Worm (Caenorhabditis elegans) whole organism, L4/young adult: Measurements from ENCODE around the gene ndua-1.

ENCODE experiments used
- W03F9.2 ChIP-seq: fragments of 150-350 bp; optimal IDR thresholded peaks from 2 replicates; lab custom pipeline; 2014; ENCODE audit warnings: missing biosample characterization, missing genetic modification characterization
- dao-5 ChIP-seq: sonication (generic microtip); optimal IDR thresholded peaks from 2 replicates; lab custom pipeline; 2016; ENCODE audit warnings: missing genotype, missing genetic modification characterization, moderate library complexity, missing compliant biosample characterization
- him-1 ChIP-seq: sonication (generic microtip); optimal IDR thresholded peaks from 2 replicates; lab custom pipeline; 2016; ENCODE audit warnings: missing genotype, missing genetic modification reagents, missing genetic modification characterization, missing compliant biosample characterization

Gene ndua-1

ce11 chrV:20845524-20846208 is 6.0 kb downstream of the ndua-1 start, which contains the start of the genes F31D4.2 and fkb-6:
TSS of gene F31D4.2 (minus strand) at chrV:20845546.
TSS of gene fkb-6 (plus strand) at chrV:20846158.
- TF ChIP-seq him-1, result peak; percentile 2
- TF ChIP-seq dao-5 (tag; lab: Kevin White, UChicago), result no peak
- TF ChIP-seq W03F9.2 (tag; lab: Kevin White, UChicago), result peak; percentile 76

- TF ChIP-seq W03F9.2 (tag; lab: Kevin White, UChicago) (no peak), him-1 (no peak)
Observed at ce11 chrV:20841484-20841883, 10.2 kb downstream of the ndua-1 start.

- no peak for TF ChIP-seq W03F9.2 (tag; lab: Kevin White, UChicago)
- TF ChIP-seq dao-5 (tag; lab: Kevin White, UChicago), result no peak
- no peak for TF ChIP-seq him-1
Observed at ce11 chrV:20838565-20838964, 13.1 kb downstream of the ndua-1 start, which contains the start of gene exos-7. TSS of gene exos-7 (plus strand) at chrV:20838865.

- TF ChIP-seq dao-5 (tag; lab: Kevin White, UChicago) (no peak), W03F9.2 (tag; lab: Kevin White, UChicago) (no peak), him-1 (no peak)
Observed at ce11 chrV:20837765-20838164, 13.9 kb downstream of the ndua-1 start, which contains the start of gene mrps-12. TSS of gene mrps-12 (plus strand) at chrV:20838080.

- no peak for TF ChIP-seq him-1
- no peak for TF ChIP-seq W03F9.2 (tag; lab: Kevin White, UChicago)
- TF ChIP-seq dao-5 (tag; lab: Kevin White, UChicago), result no peak
Observed at ce11 chrV:20832554-20832963, 19.1 kb downstream of the ndua-1 start.

ce11 chrV:20831867-20832266 is 19.8 kb downstream of the ndua-1 start:
- no peak for TF ChIP-seq him-1
- TF ChIP-seq W03F9.2 (tag; lab: Kevin White, UChicago), result no peak
- no peak for TF ChIP-seq dao-5 (tag; lab: Kevin White, UChicago)

ce11 chrV:20830409-20830808 is 21.3 kb downstream of the ndua-1 start:
- TF ChIP-seq him-1 (no peak), dao-5 (tag; lab: Kevin White, UChicago) (no peak), W03F9.2 (tag; lab: Kevin White, UChicago) (no peak)

- TF ChIP-seq him-1 (no peak), dao-5 (tag; lab: Kevin White, UChicago) (no peak), W03F9.2 (tag; lab: Kevin White, UChicago) (no peak)
Observed at ce11 chrV:20829511-20829910, 22.2 kb downstream of the ndua-1 start, which contains the start of gene num-1. TSS of gene num-1 (plus strand) at chrV:20829811.

- TF ChIP-seq him-1, result peak; percentile 40
- no peak for TF ChIP-seq dao-5 (tag; lab: Kevin White, UChicago)
Observed at ce11 chrV:20828820-20829219, 22.9 kb downstream of the ndua-1 start, which contains the start of gene sbt-1. TSS of gene sbt-1 (minus strand) at chrV:20828881.

ce11 chrV:20826618-20827017 is 25.1 kb downstream of the ndua-1 start:
- TF ChIP-seq dao-5 (tag; lab: Kevin White, UChicago) (no peak), W03F9.2 (tag; lab: Kevin White, UChicago) (no peak), him-1 (no peak)

ce11 chrV:20824962-20825609 is 26.6 kb downstream of the ndua-1 start, which contains the start of the genes gcy-22 and grl-14:
TSS of gene gcy-22 (minus strand) at chrV:20825062.
TSS of gene grl-14 (plus strand) at chrV:20825559.
- no peak for TF ChIP-seq him-1

ce11 chrV:20820033-20820432 is 31.7 kb downstream of the ndua-1 start, which contains the start of gene T03D8.6:
TSS of gene T03D8.6 (minus strand) at chrV:20820330.
- TF ChIP-seq W03F9.2 (tag; lab: Kevin White, UChicago) (no peak), him-1 (no peak), dao-5 (tag; lab: Kevin White, UChicago) (no peak)

- TF ChIP-seq dao-5 (tag; lab: Kevin White, UChicago), result no peak
- no peak for TF ChIP-seq him-1
- no peak for TF ChIP-seq W03F9.2 (tag; lab: Kevin White, UChicago)
Observed at ce11 chrV:20815842-20816241, 35.9 kb downstream of the ndua-1 start, which contains the start of gene sshk-1. TSS of gene sshk-1 (plus strand) at chrV:20816142.

- no peak for TF ChIP-seq dao-5 (tag; lab: Kevin White, UChicago)
- TF ChIP-seq him-1, result no peak
- no peak for TF ChIP-seq W03F9.2 (tag; lab: Kevin White, UChicago)
Observed at ce11 chrV:20814424-20814823, 37.3 kb downstream of the ndua-1 start, which contains the start of gene Y44A6D.7. TSS of gene Y44A6D.7 (plus strand) at chrV:20814724.
